Worm (Caenorhabditis elegans): ENCODE results near the gene rps-28.

Gene rps-28

ce11 chrIV:1687151-1687550 is 27.7 kb downstream of the rps-28 start:
- no peak for TF ChIP-seq nhr-179 (tag; optimal IDR thresholded peaks at IDR 0.05)
- TF ChIP-seq ceh-100 (GFP tag; IDR thresholded peaks at IDR 0.05), result peak; percentile 87
- TF ChIP-seq dox-1 (GFP tag; IDR thresholded peaks at IDR 0.05), result no peak

ce11 chrIV:1691651-1692050 is 32.2 kb downstream of the rps-28 start:
- TF ChIP-seq F49E8.2 (tag; optimal IDR thresholded peaks at IDR 0.05; ENCODE audit: insufficient read depth), result no peak

ce11 chrIV:1699599-1699998 is 40.1 kb downstream of the rps-28 start, which contains the start of gene bus-2:
bus-2 (plus strand) TSS chrIV:1699899.
- no peak for TF ChIP-seq nhr-90 (tag; optimal IDR thresholded peaks at IDR 0.05)
- no peak for TF ChIP-seq C17E4.6 (GFP tag; IDR thresholded peaks at IDR 0.05)
- no peak for TF ChIP-seq cebp-1 (GFP tag; IDR thresholded peaks at IDR 0.05)
- TF ChIP-seq cebp-1 (tag; optimal IDR thresholded peaks at IDR 0.05), result no peak
- no peak for TF ChIP-seq ztf-18 (tag; optimal IDR thresholded peaks at IDR 0.05)
- TF ChIP-seq attf-3 (GFP tag; conservative IDR thresholded peaks at IDR 0.05), result no peak
- no peak for TF ChIP-seq lsy-27 (tag; optimal IDR thresholded peaks at IDR 0.05; ENCODE audit: borderline replicate concordance, insufficient read depth)
- no peak for TF ChIP-seq pbrm-1 (GFP tag; IDR thresholded peaks at IDR 0.05)
- TF ChIP-seq F23B12.7 (tag; optimal IDR thresholded peaks at IDR 0.05; ENCODE audit: insufficient read depth), result no peak
- TF ChIP-seq B0336.3 (GFP tag; IDR thresholded peaks at IDR 0.05), result no peak
- no peak for TF ChIP-seq zim-3 (tag; optimal IDR thresholded peaks at IDR 0.05)
- no peak for TF ChIP-seq B0261.1 (tag; optimal IDR thresholded peaks at IDR 0.05)
- no peak for TF ChIP-seq tbp1 (GFP tag; optimal IDR thresholded peaks at IDR 0.05)
- TF ChIP-seq egl-44 (GFP tag; IDR thresholded peaks at IDR 0.05), result no peak
- TF ChIP-seq tbx-9 (tag; optimal IDR thresholded peaks at IDR 0.05; ENCODE audit: borderline replicate concordance), result no peak
- TF ChIP-seq hmg-1.2 (GFP tag; IDR thresholded peaks at IDR 0.05), result no peak
- TF ChIP-seq Y95B8A.8 (GFP tag; IDR thresholded peaks at IDR 0.05), result no peak

ce11 chrIV:1706996-1707395 is 47.5 kb downstream of the rps-28 start, which contains the start of gene K08D12.4:
K08D12.4 (plus strand) TSS chrIV:1707296.
- no peak for TF ChIP-seq madf-6 (GFP tag; IDR thresholded peaks at IDR 0.05)
- TF ChIP-seq nhr-27 (tag; optimal IDR thresholded peaks at IDR 0.05), result no peak
- no peak for TF ChIP-seq tlf-1 (GFP tag; optimal IDR thresholded peaks at IDR 0.05)

ce11 chrIV:1707960-1708359 is 48.5 kb downstream of the rps-28 start:
- TF ChIP-seq ceh-91 (GFP tag; IDR thresholded peaks at IDR 0.05) (peak; percentile 46; the same call in 1 of the 2 replicates), madf-6 (GFP tag; IDR thresholded peaks at IDR 0.05) (peak; percentile 56), efl-1 (GFP tag; optimal IDR thresholded peaks at IDR 0.05) (peak; percentile 23), D2030.7 (GFP tag; IDR thresholded peaks at IDR 0.05) (peak; percentile 32; the same call in 1 of the 2 replicates), ets-4 (GFP tag; optimal IDR thresholded peaks at IDR 0.05) (no peak), lsl-1 (GFP tag; optimal IDR thresholded peaks at IDR 0.05) (peak; percentile 92), lsy-27 (tag; optimal IDR thresholded peaks at IDR 0.05; ENCODE audit: borderline replicate concordance, insufficient read depth) (no peak), F33H1.4 (GFP tag; IDR thresholded peaks at IDR 0.05) (peak; percentile 77), ceh-100 (GFP tag; IDR thresholded peaks at IDR 0.05) (no peak), xnd-1 (tag; optimal IDR thresholded peaks at IDR 0.05) (peak; percentile 51), madf-8 (GFP tag; conservative IDR thresholded peaks at IDR 0.05) (peak; percentile 35; the same call in 1 of the 2 replicates)

Measured in whole organism, young adult.